Fruit fly (Drosophila melanogaster): ENCODE results near the gene CG4631.

DNA sequence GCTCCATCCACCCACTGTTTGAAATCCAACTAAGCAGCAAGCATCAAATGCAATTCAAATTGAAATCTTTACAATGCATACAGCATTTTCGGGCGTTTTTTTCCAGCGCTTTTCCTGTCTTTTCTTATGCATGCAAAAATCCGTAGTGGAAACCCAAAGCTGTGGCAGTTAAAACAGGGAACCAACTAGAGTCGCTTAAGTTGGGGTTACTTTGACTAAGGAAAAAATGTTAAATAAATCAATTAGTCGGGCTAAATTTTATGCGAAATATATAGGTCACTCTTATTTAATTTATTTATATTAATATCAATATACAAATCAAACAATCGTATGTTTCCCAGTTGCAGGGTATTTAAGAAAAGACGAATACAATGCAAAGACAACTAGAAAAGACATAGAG lies 11.2 kb upstream of the CG4631 start:
- no peak for TF ChIP-seq CTCF (optimal IDR thresholded peaks at IDR 0.05)
- TF ChIP-seq CG8478 (optimal IDR thresholded peaks at IDR 0.05): no peak
